Worm (Caenorhabditis elegans) whole organism, L1 larva: ENCODE results near the gene kup-1.

Source experiments
- F16B12.6 ChIP-seq: fragments of 150-350 bp; optimal IDR thresholded peaks from 2 replicates; lab custom pipeline; 2014; ENCODE audit warnings: missing biosample characterization, missing genetic modification characterization
- aha-1 ChIP-seq: fragments of 150-350 bp; optimal IDR thresholded peaks from 2 replicates; lab custom pipeline; 2014; ENCODE audit warnings: missing biosample characterization, missing genetic modification characterization
- aly-2 ChIP-seq: fragments of 150-350 bp; optimal IDR thresholded peaks from 2 replicates; lab custom pipeline; 2014; ENCODE audit warnings: missing biosample characterization, missing genetic modification characterization
- ceh-63 ChIP-seq: fragments of 200-800 bp; sonication (Bioruptor generic); optimal IDR thresholded peaks from 2 replicates; lab custom pipeline; 2018; ENCODE audit warnings: mild to moderate bottlenecking, missing genetic modification characterization, missing compliant biosample characterization
- ceh-88 ChIP-seq: fragments of 200-800 bp; sonication (Bioruptor generic); IDR thresholded peaks from 2 replicates; pipeline ENCODE4 v1.3.6; 2022; ENCODE audit warnings: missing genetic modification characterization, missing compliant biosample characterization
- ceh-90 ChIP-seq: sonication (generic microtip); optimal IDR thresholded peaks from 2 replicates; lab custom pipeline; 2016; ENCODE audit warnings: missing genetic modification characterization, missing compliant biosample characterization
- ces-1 ChIP-seq: fragments of 150-350 bp; optimal IDR thresholded peaks from 2 replicates; lab custom pipeline; 2014; ENCODE audit warnings: missing biosample characterization, missing genetic modification reagents, missing genetic modification characterization
- dpl-1 ChIP-seq, 3 experiments: fragments of 150-350 bp in 2 of 3; sonication (generic microtip) in 1 of 3; optimal IDR thresholded peaks; 2 replicates each; lab custom pipeline; 2014 to 2017; ENCODE audit warnings: missing biosample characterization in 3 of 3, missing genetic modification characterization in 3 of 3, missing genetic modification reagents in 3 of 3
- dsc-1 ChIP-seq: sonication (generic microtip); optimal IDR thresholded peaks from 2 replicates; lab custom pipeline; 2016; ENCODE audit warnings: mild to moderate bottlenecking, missing genetic modification characterization, missing compliant biosample characterization
- efl-1 ChIP-seq, 4 experiments: fragments of 150-350 bp; optimal IDR thresholded peaks in 3 of 4; peaks in 1 of 4; 1 replicate in 1 of 4; 2 replicates in 3 of 4; lab custom pipeline; 2014; ENCODE audit warnings: missing biosample characterization in 2 of 4, missing genetic modification characterization in 2 of 4, missing genetic modification reagents in 2 of 4
- egl-27 ChIP-seq, 2 experiments: fragments of 150-350 bp in 1 of 2; sonication (generic microtip); optimal IDR thresholded peaks; 3 replicates each; lab custom pipeline; 2017 to 2018; ENCODE audit warnings: missing biosample characterization in 2 of 2, missing genetic modification characterization in 2 of 2, missing genetic modification reagents in 2 of 2
- elt-2 ChIP-seq: sonication (generic microtip); optimal IDR thresholded peaks from 2 replicates; lab custom pipeline; 2016; ENCODE audit warnings: missing genetic modification characterization, mild to moderate bottlenecking, inconsistent platforms, missing compliant biosample characterization, missing genetic modification reagents
- elt-3 ChIP-seq, 6 experiments: fragments of 150-350 bp in 1 of 6; sonication (generic microtip); optimal IDR thresholded peaks; 2 replicates each; lab custom pipeline; 2017 to 2018; ENCODE audit warnings: missing biosample characterization in 6 of 6, missing genetic modification characterization in 6 of 6, inconsistent platforms in 1 of 6
- ets-5 ChIP-seq: fragments of 200-800 bp; sonication (Bioruptor generic); IDR thresholded peaks from 2 replicates; pipeline ENCODE4 v1.3.6; 2022; ENCODE audit warnings: missing genetic modification characterization, missing compliant biosample characterization
- fos-1 ChIP-seq: fragments of 150-350 bp; optimal IDR thresholded peaks from 2 replicates; lab custom pipeline; 2014; ENCODE audit warnings: missing biosample characterization, missing genetic modification characterization
- hlh-17 ChIP-seq: fragments of 200-800 bp; sonication (Bioruptor generic); optimal IDR thresholded peaks from 2 replicates; lab custom pipeline; 2018; ENCODE audit warnings: missing genetic modification characterization, mild to moderate bottlenecking, missing compliant biosample characterization, moderate library complexity, borderline replicate concordance
- hpl-2 ChIP-seq: fragments of 150-350 bp; optimal IDR thresholded peaks from 2 replicates; lab custom pipeline; 2014; ENCODE audit warnings: missing biosample characterization, missing genetic modification reagents, missing genetic modification characterization
- irx-1 ChIP-seq: sonication (generic microtip); optimal IDR thresholded peaks from 2 replicates; lab custom pipeline; 2016; ENCODE audit warnings: missing genetic modification characterization, missing compliant biosample characterization
- isw-1 ChIP-seq: fragments of 200-800 bp; sonication (Bioruptor generic); IDR thresholded peaks from 2 replicates; pipeline ENCODE4 v1.3.6; 2022; ENCODE audit warnings: missing genetic modification characterization, missing compliant biosample characterization
- jun-1 ChIP-seq: fragments of 150-350 bp; optimal IDR thresholded peaks from 2 replicates; lab custom pipeline; 2014; ENCODE audit warnings: missing biosample characterization, missing genetic modification reagents, missing genetic modification characterization
- lin-13 ChIP-seq: fragments of 150-350 bp; optimal IDR thresholded peaks from 2 replicates; lab custom pipeline; 2014; ENCODE audit warnings: missing biosample characterization, missing genetic modification reagents, missing genetic modification characterization
- lin-35 ChIP-seq, 2 experiments: fragments of 150-350 bp; optimal IDR thresholded peaks; 2 replicates each; lab custom pipeline; 2014; ENCODE audit warnings: missing biosample characterization in 2 of 2, missing genetic modification characterization in 2 of 2, missing genetic modification reagents in 2 of 2
- lin-39 ChIP-seq: fragments of 150-350 bp; optimal IDR thresholded peaks from 2 replicates; lab custom pipeline; 2014; ENCODE audit warnings: missing biosample characterization, missing genetic modification reagents, missing genetic modification characterization
- lir-3 ChIP-seq: sonication (generic microtip); optimal IDR thresholded peaks from 2 replicates; lab custom pipeline; 2016; ENCODE audit warnings: mild to moderate bottlenecking, missing genetic modification characterization, moderate library complexity, missing compliant biosample characterization; ENCODE audit not compliant: poor library complexity
- mab-9 ChIP-seq: fragments of 200-800 bp; sonication (Bioruptor generic); IDR thresholded peaks from 2 replicates; pipeline ENCODE4 v1.3.6; 2022; ENCODE audit warnings: missing genetic modification reagents, missing genetic modification characterization, missing compliant biosample characterization
- mdl-1 ChIP-seq, 2 experiments: fragments of 150-350 bp; optimal IDR thresholded peaks; 2 replicates each; lab custom pipeline; 2014 to 2017; ENCODE audit warnings: missing biosample characterization in 2 of 2, missing genetic modification characterization in 2 of 2, inconsistent platforms in 1 of 2
- mef-2 ChIP-seq: fragments of 150-350 bp; optimal IDR thresholded peaks from 2 replicates; lab custom pipeline; 2014; ENCODE audit warnings: missing biosample characterization, missing genetic modification characterization
- mep-1 ChIP-seq: fragments of 150-350 bp; optimal IDR thresholded peaks from 2 replicates; lab custom pipeline; 2014; ENCODE audit warnings: missing biosample characterization, missing genetic modification characterization
- nhr-12 ChIP-seq: sonication (generic microtip); optimal IDR thresholded peaks from 2 replicates; lab custom pipeline; 2017; ENCODE audit warnings: missing biosample characterization, missing genetic modification characterization
- nhr-20 ChIP-seq: sonication (generic microtip); optimal IDR thresholded peaks from 2 replicates; lab custom pipeline; 2016; ENCODE audit warnings: mild to moderate bottlenecking, missing genetic modification characterization, missing compliant biosample characterization
- nhr-47 ChIP-seq: sonication (generic microtip); optimal IDR thresholded peaks from 2 replicates; lab custom pipeline; 2016; ENCODE audit warnings: mild to moderate bottlenecking, missing genetic modification characterization, moderate library complexity, missing compliant biosample characterization
- nhr-76 ChIP-seq: sonication (generic microtip); optimal IDR thresholded peaks from 2 replicates; lab custom pipeline; 2017; ENCODE audit warnings: missing biosample characterization, missing genetic modification characterization
- nhr-77 ChIP-seq: fragments of 150-350 bp; optimal IDR thresholded peaks from 2 replicates; lab custom pipeline; 2014; ENCODE audit warnings: missing biosample characterization, missing genetic modification characterization
- nhr-84 ChIP-seq: sonication (generic microtip); optimal IDR thresholded peaks from 2 replicates; lab custom pipeline; 2017; ENCODE audit warnings: missing biosample characterization, missing genetic modification characterization
- nhr-85 ChIP-seq: sonication (generic microtip); peaks from one replicate; lab custom pipeline; 2016; ENCODE audit warnings: missing genetic modification characterization, inconsistent platforms, missing compliant biosample characterization
- pax-3 ChIP-seq: fragments of 200-800 bp; sonication (Bioruptor generic); optimal IDR thresholded peaks from 2 replicates; lab custom pipeline; 2018; ENCODE audit warnings: mild to moderate bottlenecking, missing genetic modification characterization, moderate library complexity, missing compliant biosample characterization
- pqm-1 ChIP-seq: sonication (generic microtip); optimal IDR thresholded peaks from 3 replicates; lab custom pipeline; 2017; ENCODE audit warnings: missing biosample characterization, missing genetic modification characterization
- skn-1 ChIP-seq: fragments of 150-350 bp; optimal IDR thresholded peaks from 2 replicates; lab custom pipeline; 2014; ENCODE audit warnings: missing biosample characterization, missing genetic modification characterization
- snu-23 ChIP-seq: sonication (generic microtip); optimal IDR thresholded peaks from 2 replicates; lab custom pipeline; 2016; ENCODE audit warnings: missing genetic modification characterization, missing compliant biosample characterization
- sox-4 ChIP-seq: sonication (generic microtip); optimal IDR thresholded peaks from 2 replicates; lab custom pipeline; 2016; ENCODE audit warnings: missing genetic modification characterization, missing compliant biosample characterization
- sptf-1 ChIP-seq: fragments of 150-350 bp; optimal IDR thresholded peaks from 2 replicates; lab custom pipeline; 2014; ENCODE audit warnings: missing biosample characterization, missing genetic modification characterization
- swsn-7 ChIP-seq: sonication (generic microtip); optimal IDR thresholded peaks from 2 replicates; lab custom pipeline; 2016; ENCODE audit warnings: missing genetic modification characterization, missing compliant biosample characterization
- tbx-2 ChIP-seq: sonication (generic microtip); optimal IDR thresholded peaks from 2 replicates; lab custom pipeline; 2016; ENCODE audit warnings: missing genetic modification characterization, missing compliant biosample characterization
- tlp-1 ChIP-seq: fragments of 150-350 bp; optimal IDR thresholded peaks from 2 replicates; lab custom pipeline; 2014; ENCODE audit warnings: missing biosample characterization, missing genetic modification characterization
- unc-30 ChIP-seq: sonication (generic microtip); optimal IDR thresholded peaks from 2 replicates; lab custom pipeline; 2017; ENCODE audit warnings: missing biosample characterization, missing genetic modification characterization
- unc-62 ChIP-seq: fragments of 150-350 bp; optimal IDR thresholded peaks from 2 replicates; lab custom pipeline; 2014; ENCODE audit warnings: missing biosample characterization, missing genetic modification reagents, missing genetic modification characterization
- unc-86 ChIP-seq: sonication (generic microtip); optimal IDR thresholded peaks from 2 replicates; lab custom pipeline; 2016; ENCODE audit warnings: missing genetic modification characterization, missing compliant biosample characterization
- ztf-11 ChIP-seq, 2 experiments: sonication (generic microtip); optimal IDR thresholded peaks; 2 replicates each; lab custom pipeline; 2016 to 2017; ENCODE audit warnings: missing genetic modification characterization in 2 of 2, missing biosample characterization in 1 of 2, missing compliant biosample characterization in 1 of 2

Gene kup-1

DNA sequence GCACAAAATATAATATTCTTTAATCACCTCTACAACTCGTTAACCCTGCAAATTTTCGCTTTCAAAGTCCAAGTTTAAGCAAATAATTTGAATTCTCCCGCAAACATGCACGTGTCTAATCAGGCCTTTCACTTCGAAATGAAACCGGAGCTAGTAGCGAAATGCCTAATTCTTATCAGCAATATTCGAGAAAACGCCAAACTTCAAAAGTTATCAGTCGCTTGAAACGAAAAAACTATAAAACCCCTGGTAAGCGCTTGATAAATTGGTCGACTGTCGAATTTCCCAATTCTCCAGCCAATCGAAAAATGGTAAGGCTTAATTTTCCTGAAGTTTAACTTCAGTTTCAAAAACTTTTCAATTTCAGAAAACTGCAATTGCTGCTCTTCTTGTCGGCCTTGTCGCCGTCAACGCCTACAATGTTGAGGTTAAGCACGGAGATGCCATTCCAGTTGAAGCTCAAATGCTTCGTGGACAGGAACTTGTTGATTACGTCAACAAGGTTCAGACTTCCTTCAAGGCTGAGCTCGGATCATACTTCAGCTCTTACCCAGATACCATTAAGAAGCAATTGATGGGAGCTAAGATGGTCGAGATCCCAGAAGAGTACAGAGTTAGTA is 37.7 kb downstream of the kup-1 start, which contains the start of gene cpr-9:
TSS of gene cpr-9 (plus strand) at position 188 of the 620 bp plus-strand sequence.
- TF ChIP-seq ceh-88 (no peak), unc-30 (tag; lab: Kevin White, UChicago) (no peak), nhr-47 (tag; lab: Kevin White, UChicago) (no peak), lir-3 (no peak), nhr-76 (tag; lab: Kevin White, UChicago) (no peak), nhr-20 (peak; percentile 22), mef-2 (tag; lab: Kevin White, UChicago) (no peak), jun-1 (tag; lab: Kevin White, UChicago) (peak; percentile 36), lin-35 (GFP tag; optimal IDR thresholded peaks at IDR 0.05; lab: Kevin White, UChicago) (peak in 1 of 2 experiments; percentile 33), ceh-63 (GFP tag; lab: Kevin White, UChicago) (no peak), elt-2 (tag; lab: Kevin White, UChicago) (peak; percentile 85), efl-1 (optimal IDR thresholded peaks at IDR 0.05; lab: Kevin White, UChicago) (no peak), efl-1 (GFP tag; optimal IDR thresholded peaks at IDR 0.05 in 1 of 2; lab: Kevin White, UChicago) (peak in 1 of 2 experiments; percentile 78), sptf-1 (no peak), ztf-11 (tag; optimal IDR thresholded peaks at IDR 0.05; lab: Kevin White, UChicago) (no peak), egl-27 (tag; optimal IDR thresholded peaks at IDR 0.05; lab: Kevin White, UChicago) (no peak), ces-1 (GFP tag; lab: Kevin White, UChicago) (no peak), hpl-2 (GFP tag; lab: Kevin White, UChicago) (no peak), unc-62 (no peak), mdl-1 (tag; optimal IDR thresholded peaks at IDR 0.05; lab: Kevin White, UChicago) (peak in 1 of 2 experiments; percentile 9), nhr-84 (no peak), sox-4 (tag; lab: Kevin White, UChicago) (no peak), pax-3 (tag; lab: Kevin White, UChicago) (no peak), tbx-2 (tag; lab: Kevin White, UChicago) (no peak), dpl-1 (GFP tag; optimal IDR thresholded peaks at IDR 0.05; lab: Kevin White, UChicago) (no peak), isw-1 (no peak), mab-9 (GFP tag; lab: Robert Waterston, UW) (no peak), aly-2 (tag; lab: Kevin White, UChicago) (no peak)

DNA sequence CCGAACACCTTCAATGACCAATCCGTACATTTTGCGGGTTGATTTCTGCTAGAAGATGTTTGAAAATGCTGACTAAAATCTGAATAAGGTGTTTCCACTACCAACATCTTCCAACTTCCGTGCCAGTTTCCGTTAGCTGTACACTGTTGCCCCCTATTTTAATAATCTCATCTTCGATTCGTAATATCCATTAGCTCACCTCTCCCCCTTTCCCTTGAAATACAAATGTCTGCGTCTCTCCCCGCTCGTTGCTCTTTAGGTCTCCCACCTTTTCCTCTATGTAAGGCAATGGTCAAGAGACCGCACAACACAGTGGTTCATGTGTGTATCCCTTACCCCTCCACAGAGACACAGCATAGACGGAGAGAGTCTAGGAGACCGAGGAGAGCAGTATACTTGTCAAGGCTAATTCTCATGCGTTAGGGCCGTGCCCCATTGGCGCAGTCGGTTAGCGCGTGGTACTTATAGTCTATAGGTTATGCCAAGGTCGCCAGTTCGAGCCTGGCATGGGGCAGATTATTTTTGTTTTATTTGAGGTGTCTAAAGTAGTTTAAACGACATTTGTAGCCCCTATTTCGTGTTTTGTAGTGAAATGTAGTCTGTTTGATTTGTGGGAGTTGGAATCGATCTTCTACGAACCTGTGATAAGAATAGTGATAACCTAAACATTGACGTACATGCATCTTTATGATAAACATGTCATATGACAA is 38.8 kb downstream of the kup-1 start, which contains the start of gene gcy-33:
TSS of gene gcy-33 (minus strand) at position 51 of the 710 bp plus-strand sequence.
- TF ChIP-seq lin-13 (GFP tag; lab: Kevin White, UChicago), result peak; percentile 44
- peak in 5 of 6 experiments; percentile 17 to 58 (median 43) for TF ChIP-seq elt-3 (tag; optimal IDR thresholded peaks at IDR 0.05; lab: Kevin White, UChicago)
- TF ChIP-seq fos-1 (tag; lab: Kevin White, UChicago), result peak; percentile 35
- no peak for TF ChIP-seq nhr-12
- peak; percentile 63 for TF ChIP-seq skn-1 (tag; lab: Kevin White, UChicago)
- no peak for TF ChIP-seq aha-1 (tag; lab: Kevin White, UChicago)
- no peak for TF ChIP-seq lin-39 (tag; lab: Kevin White, UChicago)
- TF ChIP-seq nhr-47 (tag; lab: Kevin White, UChicago), result peak; percentile 92
- no peak for TF ChIP-seq hlh-17
- peak; percentile 62 for TF ChIP-seq tlp-1 (tag; lab: Kevin White, UChicago)
- no peak for TF ChIP-seq egl-27 (tag; optimal IDR thresholded peaks at IDR 0.05; lab: Kevin White, UChicago)
- TF ChIP-seq nhr-20, result peak; percentile 94
- peak; percentile 84 for TF ChIP-seq unc-86
- TF ChIP-seq irx-1, result peak; percentile 60
- peak in 1 of 2 experiments; percentile 79 for TF ChIP-seq mdl-1 (tag; optimal IDR thresholded peaks at IDR 0.05; lab: Kevin White, UChicago)
- peak; percentile 71 for TF ChIP-seq pqm-1 (tag; lab: Kevin White, UChicago)
- peak; percentile 56 for TF ChIP-seq lir-3
- TF ChIP-seq swsn-7 (tag; lab: Kevin White, UChicago), result peak; percentile 88
- TF ChIP-seq ztf-11 (tag; optimal IDR thresholded peaks at IDR 0.05; lab: Kevin White, UChicago), result peak in 1 of 2 experiments; percentile 81
- TF ChIP-seq isw-1, result no peak
- peak; percentile 87 for TF ChIP-seq mep-1
- peak; percentile 81 for TF ChIP-seq dsc-1 (tag; lab: Kevin White, UChicago)
- TF ChIP-seq dpl-1 (GFP tag; optimal IDR thresholded peaks at IDR 0.05; lab: Kevin White, UChicago), result peak; percentile 31 to 63 (median 60)
- no peak for TF ChIP-seq unc-30 (tag; lab: Kevin White, UChicago)
- peak; percentile 83 for TF ChIP-seq nhr-85 (tag; lab: Kevin White, UChicago)
- TF ChIP-seq mab-9 (GFP tag; lab: Robert Waterston, UW), result no peak
- TF ChIP-seq ets-5 (GFP tag; lab: Robert Waterston, UW), result no peak
- TF ChIP-seq snu-23 (GFP tag; lab: Kevin White, UChicago), result peak; percentile 92
- TF ChIP-seq ceh-90 (tag; lab: Kevin White, UChicago), result no peak
- TF ChIP-seq jun-1 (tag; lab: Kevin White, UChicago), result peak; percentile 68
- TF ChIP-seq F16B12.6, result peak; percentile 25
- TF ChIP-seq nhr-77 (tag; lab: Kevin White, UChicago), result peak; percentile 43
